Fruit fly (Drosophila melanogaster) whole organism, embryonic: ENCODE data around the gene RpS20.

Source experiments
- Antp ChIP-seq: fragments of 200-800 bp; sonication (Bioruptor generic); optimal IDR thresholded peaks from 3 replicates; lab custom pipeline; 2016; ENCODE audit warnings: missing biosample characterization, missing genetic modification characterization
- Atf-2 ChIP-seq: fragments of 200-800 bp; sonication (Bioruptor generic); optimal IDR thresholded peaks from 2 replicates; lab custom pipeline; 2016; ENCODE audit warnings: missing biosample characterization, missing genetic modification characterization
- Awh ChIP-seq: fragments of 200-800 bp; sonication (Bioruptor generic); IDR thresholded peaks from 2 replicates; pipeline ENCODE4, ENCODE4 v1.3.6; 2022; ENCODE audit warnings: missing biosample characterization, missing genetic modification characterization
- Bgb ChIP-seq: fragments of 200-800 bp; sonication (Bioruptor generic); IDR thresholded peaks from 2 replicates; pipeline ENCODE4 v1.3.6; 2022; ENCODE audit warnings: missing biosample characterization, missing genetic modification characterization; ENCODE audit not compliant: partially characterized antibody
- CG10366 ChIP-seq: fragments of 200-800 bp; sonication (Bioruptor generic); IDR thresholded peaks from 2 replicates; pipeline ENCODE4 v1.3.6; 2022; ENCODE audit warnings: missing biosample characterization, missing genetic modification characterization
- CG10431 ChIP-seq: fragments of 200-800 bp; sonication (Bioruptor generic); optimal IDR thresholded peaks from 3 replicates; lab custom pipeline; 2018; ENCODE audit warnings: missing biosample characterization, mild to moderate bottlenecking, missing genetic modification characterization
- CG11093 ChIP-seq: fragments of 200-800 bp; sonication (Bioruptor generic); IDR thresholded peaks from 3 replicates; pipeline ENCODE4 v1.3.6; 2022; ENCODE audit warnings: missing biosample characterization, missing genetic modification characterization
- CG11247 ChIP-seq: fragments of 200-800 bp; sonication (Bioruptor generic); IDR thresholded peaks from 2 replicates; pipeline ENCODE4 v1.3.6; 2022; ENCODE audit warnings: missing biosample characterization, missing genetic modification characterization
- CG15601 ChIP-seq: fragments of 200-800 bp; sonication (Bioruptor generic); optimal IDR thresholded peaks from 3 replicates; lab custom pipeline; 2019; ENCODE audit warnings: missing biosample characterization, mild to moderate bottlenecking, missing genetic modification characterization, moderate library complexity
- CG18011 ChIP-seq: fragments of 200-800 bp; sonication (Bioruptor generic); optimal IDR thresholded peaks from 2 replicates; lab custom pipeline; 2017; ENCODE audit warnings: missing biosample characterization, missing genetic modification characterization, mild to moderate bottlenecking, moderate library complexity, missing genotype
- CG18476 ChIP-seq: fragments of 200-800 bp; sonication (Bioruptor generic); optimal IDR thresholded peaks from 2 replicates; lab custom pipeline; 2016; ENCODE audit warnings: missing biosample characterization, mild to moderate bottlenecking, missing genetic modification characterization
- CG2678 ChIP-seq: fragments of 200-800 bp; sonication (Bioruptor generic); optimal IDR thresholded peaks from 3 replicates; lab custom pipeline; 2019; ENCODE audit warnings: missing biosample characterization, mild to moderate bottlenecking, missing genetic modification characterization, moderate library complexity
- CG3281 ChIP-seq: fragments of 200-800 bp; sonication (Bioruptor generic); optimal IDR thresholded peaks from 3 replicates; lab custom pipeline; 2017; ENCODE audit warnings: missing biosample characterization, mild to moderate bottlenecking, missing genetic modification characterization
- CG7271 ChIP-seq: fragments of 200-800 bp; sonication (Bioruptor generic); optimal IDR thresholded peaks from 2 replicates; lab custom pipeline; 2018; ENCODE audit warnings: missing biosample characterization, mild to moderate bottlenecking, missing genetic modification characterization, moderate library complexity
- CG7786 ChIP-seq: fragments of 200-800 bp; sonication (Bioruptor generic); optimal IDR thresholded peaks from 2 replicates; lab custom pipeline; 2016; ENCODE audit warnings: missing biosample characterization, missing genetic modification characterization
- CG8765 ChIP-seq: fragments of 200-800 bp; sonication (Bioruptor generic); IDR thresholded peaks from 2 replicates; pipeline ENCODE4 v1.3.6; 2022; ENCODE audit warnings: missing biosample characterization, missing genetic modification characterization
- CG9215 ChIP-seq: fragments of 200-800 bp; sonication (Bioruptor generic); IDR thresholded peaks from 2 replicates; pipeline ENCODE4 v1.3.6; 2022; ENCODE audit warnings: missing biosample characterization, missing genetic modification characterization
- CG9727 ChIP-seq: fragments of 200-800 bp; sonication (Bioruptor generic); optimal IDR thresholded peaks from 3 replicates; lab custom pipeline; 2017; ENCODE audit warnings: missing biosample characterization, mild to moderate bottlenecking, missing genetic modification characterization
- CHES-1-like ChIP-seq: fragments of 200-800 bp; sonication (Bioruptor generic); optimal IDR thresholded peaks from 2 replicates; lab custom pipeline; 2016; ENCODE audit warnings: missing biosample characterization, missing genetic modification characterization
- E2f2 ChIP-seq: fragments of 200-800 bp; sonication (Bioruptor generic); IDR thresholded peaks from 2 replicates; pipeline ENCODE4 v1.3.6; 2022; ENCODE audit warnings: missing biosample characterization, missing genetic modification characterization
- Ets65A ChIP-seq: fragments of 200-800 bp; sonication (Bioruptor generic); peaks from one replicate; lab custom pipeline; 2016; ENCODE audit warnings: missing biosample characterization, missing genetic modification characterization
- Fer2 ChIP-seq: fragments of 200-800 bp; sonication (Bioruptor generic); optimal IDR thresholded peaks from 2 replicates; lab custom pipeline; 2018; ENCODE audit warnings: missing biosample characterization, mild to moderate bottlenecking, missing genetic modification characterization, moderate library complexity
- Fer3 ChIP-seq: fragments of 200-800 bp; sonication (Bioruptor generic); optimal IDR thresholded peaks from 2 replicates; lab custom pipeline; 2018; ENCODE audit warnings: missing biosample characterization, mild to moderate bottlenecking, missing genetic modification characterization, moderate library complexity
- Gug ChIP-seq: fragments of 200-800 bp; sonication (Bioruptor generic); IDR thresholded peaks from 4 replicates; pipeline ENCODE4 v1.3.6; 2022; ENCODE audit warnings: missing biosample characterization, missing genetic modification characterization
- HLH3B ChIP-seq: fragments of 200-800 bp; sonication (Bioruptor generic); IDR thresholded peaks from 2 replicates; pipeline ENCODE4 v1.3.6; 2022; ENCODE audit warnings: missing biosample characterization, missing genetic modification characterization
- HLH54F ChIP-seq: fragments of 200-800 bp; sonication (Bioruptor generic); optimal IDR thresholded peaks from 3 replicates; lab custom pipeline; 2016; ENCODE audit warnings: missing biosample characterization, missing genetic modification characterization
- HmgD ChIP-seq: fragments of 200-800 bp; sonication (Bioruptor generic); optimal IDR thresholded peaks from 3 replicates; lab custom pipeline; 2016; ENCODE audit warnings: missing biosample characterization, missing genetic modification characterization
- Lim3 ChIP-seq: fragments of 200-800 bp; sonication (Bioruptor generic); IDR thresholded peaks from 2 replicates; pipeline ENCODE4 v1.3.6; 2022; ENCODE audit warnings: missing biosample characterization, missing genetic modification characterization
- MESR4 ChIP-seq: fragments of 200-800 bp; sonication (Bioruptor generic); optimal IDR thresholded peaks from 2 replicates; lab custom pipeline; 2018; ENCODE audit warnings: missing biosample characterization, mild to moderate bottlenecking, missing genetic modification characterization, moderate library complexity
- Mes4 ChIP-seq: fragments of 200-800 bp; sonication (Bioruptor generic); optimal IDR thresholded peaks from 2 replicates; lab custom pipeline; 2016; ENCODE audit warnings: missing biosample characterization, missing genetic modification characterization
- NfI ChIP-seq: fragments of 200-800 bp; sonication (Bioruptor generic); optimal IDR thresholded peaks from 3 replicates; lab custom pipeline; 2018; ENCODE audit warnings: missing biosample characterization, mild to moderate bottlenecking, missing genetic modification characterization, moderate library complexity
- Oaz ChIP-seq: fragments of 200-800 bp; sonication (Bioruptor generic); IDR thresholded peaks from 2 replicates; pipeline ENCODE4 v1.3.6; 2022; ENCODE audit warnings: missing biosample characterization, missing genetic modification characterization
- Six4 ChIP-seq: fragments of 200-800 bp; sonication (Bioruptor generic); optimal IDR thresholded peaks from 2 replicates; lab custom pipeline; 2016; ENCODE audit warnings: missing biosample characterization, missing genetic modification characterization
- Sox102F ChIP-seq: fragments of 200-800 bp; sonication (Bioruptor generic); optimal IDR thresholded peaks from 2 replicates; lab custom pipeline; 2018; ENCODE audit warnings: missing biosample characterization, mild to moderate bottlenecking, missing genetic modification characterization, moderate library complexity
- Ssrp ChIP-seq: fragments of 200-800 bp; sonication (Bioruptor generic); optimal IDR thresholded peaks from 2 replicates; lab custom pipeline; 2018; ENCODE audit warnings: missing biosample characterization, mild to moderate bottlenecking, missing genetic modification characterization, moderate library complexity
- ab ChIP-seq: fragments of 200-800 bp; sonication (Bioruptor generic); optimal IDR thresholded peaks from 2 replicates; lab custom pipeline; 2016; ENCODE audit warnings: missing biosample characterization, missing genetic modification characterization
- ase ChIP-seq: fragments of 200-800 bp; sonication (Bioruptor generic); IDR thresholded peaks from 3 replicates; pipeline ENCODE4 v1.3.6; 2022; ENCODE audit warnings: missing biosample characterization, missing genetic modification characterization
- ato ChIP-seq: fragments of 200-800 bp; sonication (Bioruptor generic); IDR thresholded peaks from 2 replicates; pipeline ENCODE4 v1.3.6; 2022; ENCODE audit warnings: missing biosample characterization, missing genetic modification characterization; ENCODE audit not compliant: partially characterized antibody
- cas ChIP-seq: fragments of 200-800 bp; sonication (Bioruptor generic); IDR thresholded peaks from 2 replicates; pipeline ENCODE4 v1.3.6; 2022; ENCODE audit warnings: missing biosample characterization, missing genetic modification characterization
- chm ChIP-seq: fragments of 200-800 bp; sonication (Bioruptor generic); IDR thresholded peaks from 2 replicates; pipeline ENCODE4 v1.3.6; 2022; ENCODE audit warnings: missing biosample characterization, missing genetic modification characterization
- corto ChIP-seq: fragments of 200-800 bp; sonication (Bioruptor generic); optimal IDR thresholded peaks from 2 replicates; lab custom pipeline; 2016; ENCODE audit warnings: missing biosample characterization, mild to moderate bottlenecking, missing genetic modification characterization, moderate library complexity
- ems ChIP-seq: fragments of 200-800 bp; sonication (Bioruptor generic); optimal IDR thresholded peaks from 3 replicates; lab custom pipeline; 2016; ENCODE audit warnings: missing biosample characterization, missing genetic modification characterization
- en ChIP-seq: fragments of 200-800 bp; sonication (Bioruptor generic); optimal IDR thresholded peaks from 2 replicates; lab custom pipeline; 2016; ENCODE audit warnings: missing biosample characterization, missing genetic modification characterization
- eve ChIP-seq, 2 experiments: fragments of >200 bp; optimal IDR thresholded peaks; 2 replicates each; lab custom pipeline; 2017; ENCODE audit warnings: missing biosample characterization in 2 of 2, missing genetic modification characterization in 2 of 2
- ham ChIP-seq: fragments of 200-800 bp; sonication (Bioruptor generic); IDR thresholded peaks from 2 replicates; pipeline ENCODE4 v1.3.6; 2022; ENCODE audit warnings: missing biosample characterization, missing genetic modification characterization
- jing ChIP-seq: fragments of 200-800 bp; sonication (Bioruptor generic); optimal IDR thresholded peaks from 2 replicates; lab custom pipeline; 2018; ENCODE audit warnings: missing biosample characterization, mild to moderate bottlenecking, missing genetic modification characterization
- knrl ChIP-seq: fragments of 200-800 bp; sonication (Bioruptor generic); IDR thresholded peaks from 3 replicates; pipeline ENCODE4 v1.3.6; 2022; ENCODE audit warnings: missing biosample characterization, missing genetic modification characterization; ENCODE audit not compliant: partially characterized antibody
- prd ChIP-seq, 3 experiments: fragments of >200 bp in 2 of 3; fragments of 200-800 bp in 1 of 3; sonication (Bioruptor generic) in 1 of 3; optimal IDR thresholded peaks in 2 of 3; IDR thresholded peaks in 1 of 3; 2 replicates in 2 of 3; 3 replicates in 1 of 3; pipeline versions ENCODE4 v1.3.6 to Lab custom; 2017 to 2022; ENCODE audit warnings: missing biosample characterization in 1 of 3, missing genetic modification characterization in 1 of 3
- sens ChIP-seq: fragments of 200-800 bp; sonication (Bioruptor generic); peaks from one replicate; lab custom pipeline; 2016; ENCODE audit warnings: missing biosample characterization, missing genetic modification characterization
- sim ChIP-seq: fragments of 200-800 bp; sonication (Bioruptor generic); IDR thresholded peaks from 2 replicates; pipeline ENCODE4 v1.3.6; 2022; ENCODE audit warnings: missing biosample characterization, missing genetic modification characterization
- tll ChIP-seq, 2 experiments: fragments of 200-800 bp in 1 of 2; fragments of >200 bp in 1 of 2; sonication (Bioruptor generic) in 1 of 2; optimal IDR thresholded peaks; 2 replicates each; lab custom pipeline; 2017 to 2019; ENCODE audit warnings: missing biosample characterization in 2 of 2, missing genetic modification characterization in 2 of 2, mild to moderate bottlenecking in 1 of 2, moderate library complexity in 1 of 2
- zfh1 ChIP-seq: fragments of 200-800 bp; sonication (Bioruptor generic); IDR thresholded peaks from 3 replicates; pipeline ENCODE4 v1.3.6; 2022; ENCODE audit warnings: missing biosample characterization, missing genetic modification characterization

RpS20 gene

dm6 chr3R:20834770-20835183 lies 12.8 kb downstream of the RpS20 start (continued):
- TF ChIP-seq CG10431 (GFP tag; lab: Kevin White, UChicago): peak; percentile 31
- TF ChIP-seq Sox102F (GFP tag; lab: Kevin White, UChicago): peak; percentile 53
- no peak for TF ChIP-seq cas (GFP tag; lab: Robert Waterston, UW)
- no peak for TF ChIP-seq HLH54F
- TF ChIP-seq ab (GFP tag; lab: Kevin White, UChicago): no peak
- no peak for TF ChIP-seq CG8765 (GFP tag; lab: Robert Waterston, UW)
- no peak for TF ChIP-seq CG9215 (GFP tag; lab: Robert Waterston, UW)
- TF ChIP-seq prd (optimal IDR thresholded peaks at IDR 0.05; lab: Kevin White, UChicago): no peak
- TF ChIP-seq prd (GFP tag; IDR thresholded peaks at IDR 0.05; lab: Robert Waterston, UW): no peak
- peak; percentile 48 for TF ChIP-seq CG15601 (tag; lab: Kevin White, UChicago)
- peak; percentile 58 for TF ChIP-seq Fer3 (tag; lab: Kevin White, UChicago)
- peak; percentile 6 for TF ChIP-seq NfI (GFP tag; lab: Kevin White, UChicago)
- TF ChIP-seq jing (GFP tag; lab: Kevin White, UChicago): no peak
- TF ChIP-seq CG18476 (GFP tag; lab: Kevin White, UChicago): peak; percentile 4
- no peak for TF ChIP-seq en (GFP tag; lab: Kevin White, UChicago)
- TF ChIP-seq Gug: no peak
- TF ChIP-seq CG7786 (GFP tag; lab: Kevin White, UChicago): no peak
- no peak for TF ChIP-seq CG9727 (GFP tag; lab: Kevin White, UChicago)
- no peak for TF ChIP-seq chm (GFP tag; lab: Robert Waterston, UW)
- no peak for TF ChIP-seq CG11093 (GFP tag; lab: Robert Waterston, UW)
- TF ChIP-seq knrl (GFP tag; lab: Robert Waterston, UW): no peak
- no peak for TF ChIP-seq Ets65A (GFP tag; lab: Kevin White, UChicago)
- TF ChIP-seq CG10366 (GFP tag; lab: Robert Waterston, UW): no peak
- no peak for TF ChIP-seq Bgb (GFP tag; lab: Robert Waterston, UW)
- TF ChIP-seq Lim3 (GFP tag; lab: Robert Waterston, UW): no peak
- no peak for TF ChIP-seq Atf-2 (GFP tag; lab: Kevin White, UChicago)
- no peak for TF ChIP-seq Six4 (GFP tag; lab: Kevin White, UChicago)
- no peak for TF ChIP-seq Ssrp (tag; lab: Kevin White, UChicago)
- TF ChIP-seq E2f2: no peak
- TF ChIP-seq Awh (GFP tag; lab: Robert Waterston, UW): 0 out of 2 replicates have a peak, but pooled peaks have one; percentile 24
- no peak for TF ChIP-seq Fer2
- TF ChIP-seq CG3281 (GFP tag; lab: Kevin White, UChicago): peak; percentile 66
- peak; percentile 66 for TF ChIP-seq CG2678
- TF ChIP-seq Oaz: no peak
- TF ChIP-seq Mes4 (GFP tag; lab: Kevin White, UChicago): no peak
- TF ChIP-seq HLH3B (GFP tag; lab: Robert Waterston, UW): no peak
- no peak for TF ChIP-seq CG11247
- TF ChIP-seq Antp (GFP tag; lab: Kevin White, UChicago): no peak
- TF ChIP-seq ham (GFP tag; lab: Robert Waterston, UW): no peak
- peak; percentile 67 for TF ChIP-seq sens (GFP tag; lab: Kevin White, UChicago)
- no peak for TF ChIP-seq zfh1 (GFP tag; lab: Robert Waterston, UW)
- no peak for TF ChIP-seq MESR4 (GFP tag; lab: Kevin White, UChicago)
- TF ChIP-seq corto: no peak
- no peak for TF ChIP-seq ato
- TF ChIP-seq tll (GFP tag; optimal IDR thresholded peaks at IDR 0.05; lab: Kevin White, UChicago): no peak
- no peak for TF ChIP-seq HmgD (GFP tag; lab: Kevin White, UChicago)
- TF ChIP-seq CG7271: peak; percentile 29
- no peak for TF ChIP-seq sim (GFP tag; lab: Robert Waterston, UW)
- TF ChIP-seq CG18011: no peak
- no peak for TF ChIP-seq ase (GFP tag; lab: Robert Waterston, UW)
- peak in 1 of 2 experiments; percentile 4 for TF ChIP-seq eve (GFP tag; optimal IDR thresholded peaks at IDR 0.05; lab: Kevin White, UChicago)
- peak; percentile 8 for TF ChIP-seq CHES-1-like (GFP tag; lab: Kevin White, UChicago)
- peak; percentile 19 for TF ChIP-seq ems (GFP tag; lab: Kevin White, UChicago)
